Worm (Caenorhabditis elegans) whole organism, L4/young adult: Measurements from ENCODE around the gene F53A9.9.

Experiments used
- dao-5 ChIP-seq: sonication (generic microtip); optimal IDR thresholded peaks from 2 replicates; lab custom pipeline; 2016; ENCODE audit warnings: missing genotype, missing genetic modification characterization, moderate library complexity, missing compliant biosample characterization
- him-1 ChIP-seq: sonication (generic microtip); optimal IDR thresholded peaks from 2 replicates; lab custom pipeline; 2016; ENCODE audit warnings: missing genotype, missing genetic modification reagents, missing genetic modification characterization, missing compliant biosample characterization

DNA sequence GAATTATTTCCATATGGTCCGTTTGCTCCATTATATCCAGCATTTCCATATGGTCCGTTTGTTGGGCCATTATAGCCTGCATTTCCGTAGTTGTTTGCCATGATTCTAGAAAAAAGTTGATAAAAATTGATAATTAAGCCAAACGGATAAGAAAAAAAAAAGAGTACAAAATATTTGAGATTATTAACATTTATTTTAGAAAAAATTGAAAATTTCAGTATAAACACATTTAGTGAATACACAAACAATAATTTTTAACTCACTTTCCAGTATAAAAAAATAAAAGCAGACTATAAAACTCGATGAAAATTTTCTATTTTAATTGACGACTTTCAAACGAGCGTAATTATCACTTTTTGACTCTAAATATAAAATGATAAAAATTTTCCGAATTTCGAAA is at the start of gene F53A9.9:
- TF ChIP-seq dao-5 (no peak), him-1 (tag; lab: Kevin White, UChicago) (no peak)
